Worm (Caenorhabditis elegans) whole organism, midembryonic: ENCODE results near the gene rps-0.

Source experiments
- T22C8.4 ChIP-seq: fragments of 200-800 bp; sonication (Bioruptor generic); IDR thresholded peaks from 2 replicates; pipeline ENCODE4 v1.3.6; 2022; ENCODE audit warnings: missing genetic modification characterization, missing compliant biosample characterization
- cog-1 ChIP-seq: sonication (generic microtip); optimal IDR thresholded peaks from 2 replicates; lab custom pipeline; 2016; ENCODE audit warnings: missing genetic modification characterization, missing compliant biosample characterization
- flt-1 ChIP-seq: fragments of 200-800 bp; sonication (Bioruptor generic); IDR thresholded peaks from 2 replicates; pipeline ENCODE4 v1.3.6; 2022; ENCODE audit warnings: missing genetic modification characterization, missing compliant biosample characterization
- klf-2 ChIP-seq: fragments of 200-800 bp; sonication (Bioruptor generic); conservative IDR thresholded peaks from 2 replicates; pipeline ENCODE4 v1.3.6; 2022; ENCODE audit warnings: missing genetic modification reagents, missing genetic modification characterization, missing compliant biosample characterization
- med-1 ChIP-seq: sonication (generic microtip); optimal IDR thresholded peaks from 2 replicates; lab custom pipeline; 2017; ENCODE audit warnings: missing genetic modification characterization, mild to moderate bottlenecking, missing compliant biosample characterization, antibody characterized with exemption, missing genetic modification reagents; ENCODE audit not compliant: insufficient read depth
- ref-1 ChIP-seq: fragments of 200-800 bp; sonication (Bioruptor generic); conservative IDR thresholded peaks from 2 replicates; pipeline ENCODE4 v1.3.6; 2022; ENCODE audit warnings: missing genetic modification reagents, missing genetic modification characterization, missing compliant biosample characterization
- tab-1 ChIP-seq: fragments of 200-800 bp; sonication (Bioruptor generic); IDR thresholded peaks from 2 replicates; pipeline ENCODE4 v1.3.6; 2022; ENCODE audit warnings: missing genetic modification characterization, missing compliant biosample characterization
- ztf-23 ChIP-seq: fragments of 200-800 bp; sonication (Bioruptor generic); IDR thresholded peaks from 2 replicates; pipeline ENCODE4 v1.3.6; 2022; ENCODE audit warnings: missing genetic modification reagents, missing genetic modification characterization, missing compliant biosample characterization
- ztf-29 ChIP-seq: fragments of 200-800 bp; sonication (Bioruptor generic); IDR thresholded peaks from 2 replicates; pipeline ENCODE4 v1.3.6; 2022; ENCODE audit warnings: missing genetic modification reagents, missing genetic modification characterization, missing compliant biosample characterization

The rps-0 gene

DNA sequence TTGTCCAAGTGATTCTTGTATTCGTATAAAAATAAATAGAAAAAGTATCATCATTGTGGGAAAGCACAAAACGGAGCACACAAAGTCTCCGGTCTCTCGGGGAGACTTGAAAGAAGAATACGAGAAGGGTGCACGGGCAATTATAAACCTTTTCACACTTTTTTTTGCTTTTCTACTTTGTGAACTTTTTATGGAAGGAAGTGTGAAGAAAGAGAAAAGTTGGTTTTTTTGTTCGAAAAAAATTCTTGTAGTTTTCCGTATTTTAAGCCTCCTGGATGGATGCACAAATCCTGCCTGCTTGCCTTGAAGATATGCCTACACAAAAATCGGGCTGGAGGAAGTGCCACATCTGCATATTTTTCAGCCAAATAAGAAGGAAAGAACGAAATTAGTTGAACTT is 24.2 kb upstream of the rps-0 start, which contains the start of gene B0393.7:
B0393.7 (minus strand) TSS at position 101 of the 400 bp plus-strand sequence.
- TF ChIP-seq med-1 (GFP tag; lab: Kevin White, UChicago), result no peak
- TF ChIP-seq ztf-23 (GFP tag; lab: Robert Waterston, UW), result no peak
- no peak for TF ChIP-seq cog-1 (tag; lab: Kevin White, UChicago)
- no peak for TF ChIP-seq klf-2
- no peak for TF ChIP-seq ref-1
- no peak for TF ChIP-seq tab-1 (GFP tag; lab: Robert Waterston, UW)
- TF ChIP-seq T22C8.4 (GFP tag; lab: Robert Waterston, UW), result no peak
- no peak for TF ChIP-seq flt-1 (GFP tag; lab: Robert Waterston, UW)

DNA sequence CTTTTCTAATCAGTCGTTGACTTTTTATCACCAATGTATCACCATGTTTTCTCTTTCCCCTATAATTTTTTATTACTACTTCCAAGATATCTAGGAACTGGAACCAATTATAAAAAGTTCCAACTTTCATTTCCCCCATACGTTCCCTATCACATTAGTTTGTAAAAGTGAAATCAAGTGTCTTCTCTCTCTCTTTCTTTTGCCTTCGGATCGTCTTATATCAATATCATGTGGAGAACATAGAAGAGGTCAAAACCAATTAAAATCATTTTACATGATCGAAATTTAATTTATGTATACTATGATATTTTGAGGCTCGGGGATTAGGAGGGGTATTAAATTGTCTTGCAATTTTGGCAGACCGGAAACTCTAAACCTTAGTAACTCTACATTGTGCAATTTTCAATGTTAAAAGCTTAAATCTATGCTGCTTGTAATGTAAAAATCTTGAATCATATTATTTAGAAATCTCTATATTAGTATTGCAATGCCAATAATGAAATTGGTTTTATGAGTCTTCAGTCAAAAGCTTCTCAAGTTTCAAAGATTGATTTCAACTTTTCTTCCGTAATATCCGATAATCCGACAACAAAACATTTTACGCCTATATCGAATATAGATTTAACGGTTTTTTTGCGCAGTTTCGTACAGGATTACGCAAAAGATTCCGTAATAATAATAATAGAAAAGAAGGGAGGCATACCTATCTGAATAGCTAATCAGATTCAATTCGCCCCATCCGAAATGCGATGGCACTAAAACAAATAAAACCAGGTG is 14.2 kb upstream of the rps-0 start:
- TF ChIP-seq T22C8.4 (GFP tag; lab: Robert Waterston, UW) (no peak), med-1 (GFP tag; lab: Kevin White, UChicago) (no peak), ztf-23 (GFP tag; lab: Robert Waterston, UW) (no peak), ztf-29 (GFP tag; lab: Robert Waterston, UW) (no peak), klf-2 (no peak), cog-1 (tag; lab: Kevin White, UChicago) (no peak), flt-1 (GFP tag; lab: Robert Waterston, UW) (no peak), tab-1 (GFP tag; lab: Robert Waterston, UW) (no peak), ref-1 (no peak)

DNA sequence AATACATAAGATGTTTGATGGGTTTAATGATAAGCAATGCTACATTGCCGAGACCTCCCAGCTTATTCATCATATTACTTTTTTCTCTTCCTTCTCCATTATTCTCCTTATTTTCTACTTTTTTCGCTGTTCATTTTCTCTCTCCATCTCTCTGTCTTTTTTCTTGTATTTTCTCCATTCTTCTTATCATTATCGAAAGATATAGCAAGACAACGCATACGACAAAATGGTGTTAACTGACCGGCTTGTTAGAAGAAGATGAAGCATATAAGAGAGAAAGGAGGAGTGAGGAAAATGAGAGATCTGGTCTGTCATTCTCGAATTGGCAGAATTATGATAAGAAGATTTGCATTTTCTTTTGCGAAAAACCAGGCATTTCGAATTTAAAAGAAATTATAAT is 13.0 kb upstream of the rps-0 start:
- TF ChIP-seq flt-1 (GFP tag; lab: Robert Waterston, UW) (no peak), klf-2 (no peak), med-1 (GFP tag; lab: Kevin White, UChicago) (no peak), cog-1 (tag; lab: Kevin White, UChicago) (no peak), ztf-23 (GFP tag; lab: Robert Waterston, UW) (no peak), ztf-29 (GFP tag; lab: Robert Waterston, UW) (no peak), T22C8.4 (GFP tag; lab: Robert Waterston, UW) (no peak), ref-1 (no peak), tab-1 (GFP tag; lab: Robert Waterston, UW) (no peak)

DNA sequence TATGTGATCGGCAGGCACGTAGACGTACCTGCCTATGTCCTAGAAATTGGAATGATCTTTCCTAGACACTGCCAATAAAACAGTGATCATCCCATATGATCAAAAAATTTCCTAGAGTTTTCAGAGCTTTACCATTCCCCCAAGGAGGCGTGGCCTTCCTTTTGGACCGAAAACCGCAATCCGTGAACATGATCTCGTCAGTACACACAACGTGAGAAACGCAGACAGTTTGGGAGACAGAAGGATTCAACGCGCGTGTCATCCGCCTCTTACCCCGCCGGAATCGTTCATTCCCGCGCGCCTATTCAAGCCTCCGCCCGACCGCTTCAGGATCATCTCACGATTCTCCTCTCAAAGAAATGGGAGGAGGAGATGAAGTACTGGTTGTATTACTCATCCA is 11.6 kb upstream of the rps-0 start, which contains the start of gene B0393.5:
B0393.5 (plus strand) TSS at position 301 of the 400 bp plus-strand sequence.
- TF ChIP-seq ztf-23 (GFP tag; lab: Robert Waterston, UW), result no peak
- no peak for TF ChIP-seq tab-1 (GFP tag; lab: Robert Waterston, UW)
- TF ChIP-seq cog-1 (tag; lab: Kevin White, UChicago), result no peak
- no peak for TF ChIP-seq ref-1
- TF ChIP-seq klf-2, result no peak
- no peak for TF ChIP-seq flt-1 (GFP tag; lab: Robert Waterston, UW)
- no peak for TF ChIP-seq T22C8.4 (GFP tag; lab: Robert Waterston, UW)
- no peak for TF ChIP-seq med-1 (GFP tag; lab: Kevin White, UChicago)

DNA sequence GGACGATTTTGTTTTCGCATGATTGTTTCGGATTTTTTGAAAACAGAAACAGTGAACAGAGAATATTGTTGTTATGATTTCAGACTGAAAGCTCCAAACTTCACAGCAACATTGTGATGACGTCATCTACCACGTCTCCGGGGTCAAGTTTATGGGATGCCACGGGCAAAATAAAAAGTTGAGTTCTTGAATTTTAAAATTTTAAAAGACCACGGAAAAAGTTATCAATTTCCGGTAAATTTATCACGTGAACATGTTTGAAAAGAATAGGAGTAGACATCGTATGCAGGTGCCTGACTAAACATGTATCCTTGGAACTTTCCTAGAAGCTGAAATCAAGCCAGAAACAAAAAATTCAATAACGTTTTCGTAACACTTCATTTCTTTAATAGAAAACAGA is 9.7 kb upstream of the rps-0 start, which contains the start of gene B0393.4:
B0393.4 (minus strand) TSS at position 101 of the 400 bp plus-strand sequence.
- TF ChIP-seq klf-2, result no peak
- TF ChIP-seq tab-1 (GFP tag; lab: Robert Waterston, UW), result no peak
- TF ChIP-seq cog-1 (tag; lab: Kevin White, UChicago), result no peak
- no peak for TF ChIP-seq flt-1 (GFP tag; lab: Robert Waterston, UW)
- no peak for TF ChIP-seq T22C8.4 (GFP tag; lab: Robert Waterston, UW)
- TF ChIP-seq med-1 (GFP tag; lab: Kevin White, UChicago), result no peak
- no peak for TF ChIP-seq ref-1
- TF ChIP-seq ztf-29 (GFP tag; lab: Robert Waterston, UW), result no peak
- no peak for TF ChIP-seq ztf-23 (GFP tag; lab: Robert Waterston, UW)

DNA sequence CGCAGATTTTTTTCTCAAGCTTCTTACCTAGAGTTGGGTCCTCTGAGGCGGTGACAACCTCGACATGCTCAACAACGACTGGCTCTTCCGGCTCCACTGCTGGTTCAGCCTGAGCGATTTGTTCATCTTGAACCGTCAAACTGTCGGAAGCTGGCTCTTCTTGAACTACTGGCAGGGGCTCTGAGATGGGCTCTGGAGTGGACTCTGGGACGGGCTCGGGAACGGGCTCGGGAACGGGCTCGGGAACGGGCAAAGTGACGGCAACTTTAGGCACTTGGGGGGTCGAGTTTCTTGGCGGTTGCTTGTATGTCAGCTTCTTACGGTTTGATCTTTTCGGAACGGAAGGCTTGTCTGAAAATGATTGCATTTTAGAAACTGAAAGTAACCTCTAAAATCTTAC is 9.0 kb upstream of the rps-0 start:
- TF ChIP-seq flt-1 (GFP tag; lab: Robert Waterston, UW) (no peak), ztf-23 (GFP tag; lab: Robert Waterston, UW) (no peak), klf-2 (no peak), med-1 (GFP tag; lab: Kevin White, UChicago) (no peak), ztf-29 (GFP tag; lab: Robert Waterston, UW) (no peak), ref-1 (no peak), tab-1 (GFP tag; lab: Robert Waterston, UW) (no peak), cog-1 (tag; lab: Kevin White, UChicago) (no peak)

DNA sequence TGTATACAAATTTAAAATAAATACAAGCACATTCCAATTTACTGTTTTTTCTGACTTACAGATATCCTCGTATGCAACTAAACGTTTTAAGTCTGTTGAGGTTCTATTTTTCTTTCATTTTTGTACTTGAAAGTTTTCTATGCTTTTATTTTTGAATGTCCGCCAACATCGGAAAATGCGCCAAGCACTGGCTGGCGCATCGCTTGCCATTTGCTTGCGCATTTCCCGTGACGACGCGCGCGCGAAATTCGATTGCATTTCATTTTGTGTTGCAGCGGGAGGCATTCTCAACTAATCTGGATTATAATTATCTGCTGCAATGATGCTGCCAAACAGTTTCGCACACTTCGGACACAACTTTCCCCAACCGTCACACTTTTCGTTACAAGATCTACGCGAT is 3.1 kb upstream of the rps-0 start, which contains the start of gene fbxl-2:
fbxl-2 (plus strand) TSS at position 278 of the 400 bp plus-strand sequence.
- peak; percentile 77; the same call in 1 of the 2 replicates for TF ChIP-seq klf-2
- TF ChIP-seq ref-1, result 0 out of 2 replicates have a peak, but pooled peaks have one; percentile 35
- TF ChIP-seq tab-1 (GFP tag; lab: Robert Waterston, UW), result peak; percentile 86
- peak; percentile 39 for TF ChIP-seq med-1 (GFP tag; lab: Kevin White, UChicago)
- TF ChIP-seq T22C8.4 (GFP tag; lab: Robert Waterston, UW), result peak; percentile 72
- peak; percentile 66 for TF ChIP-seq ztf-29 (GFP tag; lab: Robert Waterston, UW)
- TF ChIP-seq flt-1 (GFP tag; lab: Robert Waterston, UW), result peak; percentile 87
- peak; percentile 81 for TF ChIP-seq cog-1 (tag; lab: Kevin White, UChicago)
- TF ChIP-seq ztf-23 (GFP tag; lab: Robert Waterston, UW), result peak; percentile 86

DNA sequence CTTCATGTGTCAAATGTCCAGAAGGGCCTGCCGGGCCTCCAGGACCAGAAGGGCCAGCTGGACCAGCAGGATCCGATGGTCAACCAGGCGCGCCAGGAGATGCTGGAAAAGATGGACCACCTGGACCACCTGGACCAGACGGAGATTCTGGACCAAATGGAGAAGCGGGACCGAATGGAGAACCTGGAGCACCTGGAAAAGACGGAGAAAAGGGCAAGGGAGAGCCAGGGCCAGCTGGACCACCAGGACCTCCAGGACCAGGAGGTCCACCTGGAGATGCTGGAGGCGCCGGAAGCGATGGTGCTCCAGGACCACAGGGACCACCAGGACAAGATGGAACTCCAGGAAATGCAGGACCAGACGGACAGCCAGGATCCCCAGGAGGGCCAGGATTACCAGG is 5.2 kb downstream of the rps-0 start:
- TF ChIP-seq tab-1 (GFP tag; lab: Robert Waterston, UW), result no peak
- TF ChIP-seq klf-2, result 0 out of 2 replicates have a peak, but pooled peaks have one; percentile 5
- no peak for TF ChIP-seq ztf-29 (GFP tag; lab: Robert Waterston, UW)
- no peak for TF ChIP-seq flt-1 (GFP tag; lab: Robert Waterston, UW)
- no peak for TF ChIP-seq cog-1 (tag; lab: Kevin White, UChicago)
- TF ChIP-seq med-1 (GFP tag; lab: Kevin White, UChicago), result no peak

DNA sequence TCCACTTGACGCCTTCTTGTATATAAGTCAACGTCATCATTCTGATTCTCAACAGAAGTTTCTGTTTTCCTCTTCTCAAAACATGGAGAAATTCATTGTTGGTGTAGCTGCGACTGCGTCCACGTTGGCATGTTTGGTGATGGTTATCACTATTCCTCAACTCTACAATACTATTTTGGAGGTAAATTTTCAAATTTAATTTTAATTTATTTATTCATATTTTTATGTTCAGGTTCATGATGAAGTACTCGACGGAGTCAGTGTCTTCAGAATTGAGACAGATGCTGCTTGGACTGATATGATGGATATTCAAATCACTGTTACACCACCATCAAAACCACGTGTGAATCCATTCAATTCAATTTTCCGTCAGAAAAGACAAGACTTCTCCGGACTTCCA is 5.7 kb downstream of the rps-0 start, which contains the start of gene col-89:
col-89 (plus strand) TSS at position 19 of the 400 bp plus-strand sequence.
- no peak for TF ChIP-seq klf-2
- TF ChIP-seq ref-1, result no peak
- no peak for TF ChIP-seq cog-1 (tag; lab: Kevin White, UChicago)
- TF ChIP-seq tab-1 (GFP tag; lab: Robert Waterston, UW), result no peak
- TF ChIP-seq flt-1 (GFP tag; lab: Robert Waterston, UW), result no peak
- no peak for TF ChIP-seq ztf-29 (GFP tag; lab: Robert Waterston, UW)
- no peak for TF ChIP-seq ztf-23 (GFP tag; lab: Robert Waterston, UW)
- no peak for TF ChIP-seq med-1 (GFP tag; lab: Kevin White, UChicago)
- no peak for TF ChIP-seq T22C8.4 (GFP tag; lab: Robert Waterston, UW)
